Worm (Caenorhabditis elegans) whole organism, midembryonic: ENCODE measurements around the gene F54F2.6.

Experiments
- T22C8.4 ChIP-seq: fragments of 200-800 bp; sonication (Bioruptor generic); IDR thresholded peaks from 2 replicates; pipeline ENCODE4 v1.3.6; 2022; ENCODE audit warnings: missing genetic modification characterization, missing compliant biosample characterization
- cog-1 ChIP-seq: sonication (generic microtip); optimal IDR thresholded peaks from 2 replicates; lab custom pipeline; 2016; ENCODE audit warnings: missing genetic modification characterization, missing compliant biosample characterization
- flt-1 ChIP-seq: fragments of 200-800 bp; sonication (Bioruptor generic); IDR thresholded peaks from 2 replicates; pipeline ENCODE4 v1.3.6; 2022; ENCODE audit warnings: missing genetic modification characterization, missing compliant biosample characterization
- klf-2 ChIP-seq: fragments of 200-800 bp; sonication (Bioruptor generic); conservative IDR thresholded peaks from 2 replicates; pipeline ENCODE4 v1.3.6; 2022; ENCODE audit warnings: missing genetic modification reagents, missing genetic modification characterization, missing compliant biosample characterization
- med-1 ChIP-seq: sonication (generic microtip); optimal IDR thresholded peaks from 2 replicates; lab custom pipeline; 2017; ENCODE audit warnings: missing genetic modification characterization, mild to moderate bottlenecking, missing compliant biosample characterization, antibody characterized with exemption, missing genetic modification reagents; ENCODE audit not compliant: insufficient read depth
- ref-1 ChIP-seq: fragments of 200-800 bp; sonication (Bioruptor generic); conservative IDR thresholded peaks from 2 replicates; pipeline ENCODE4 v1.3.6; 2022; ENCODE audit warnings: missing genetic modification reagents, missing genetic modification characterization, missing compliant biosample characterization
- tab-1 ChIP-seq: fragments of 200-800 bp; sonication (Bioruptor generic); IDR thresholded peaks from 2 replicates; pipeline ENCODE4 v1.3.6; 2022; ENCODE audit warnings: missing genetic modification characterization, missing compliant biosample characterization
- ztf-23 ChIP-seq: fragments of 200-800 bp; sonication (Bioruptor generic); IDR thresholded peaks from 2 replicates; pipeline ENCODE4 v1.3.6; 2022; ENCODE audit warnings: missing genetic modification reagents, missing genetic modification characterization, missing compliant biosample characterization
- ztf-29 ChIP-seq: fragments of 200-800 bp; sonication (Bioruptor generic); IDR thresholded peaks from 2 replicates; pipeline ENCODE4 v1.3.6; 2022; ENCODE audit warnings: missing genetic modification reagents, missing genetic modification characterization, missing compliant biosample characterization

Gene F54F2.6

ce11 chrIII:8762016-8762415, 38.5 kb downstream of the F54F2.6 start:
- no peak for TF ChIP-seq tab-1 (GFP tag; lab: Robert Waterston, UW)
- no peak for TF ChIP-seq cog-1
- no peak for TF ChIP-seq ref-1
- TF ChIP-seq T22C8.4 (GFP tag; lab: Robert Waterston, UW): no peak
- TF ChIP-seq flt-1 (GFP tag; lab: Robert Waterston, UW): no peak
- no peak for TF ChIP-seq ztf-23 (GFP tag; lab: Robert Waterston, UW)
- no peak for TF ChIP-seq klf-2
- no peak for TF ChIP-seq med-1 (GFP tag; lab: Kevin White, UChicago)
- TF ChIP-seq ztf-29 (GFP tag; lab: Robert Waterston, UW): no peak

ce11 chrIII:8761040-8761654, 39.4 kb downstream of the F54F2.6 start, which contains the start of gene aak-1:
Gene aak-1 (minus strand): TSS chrIII:8761090.
- TF ChIP-seq flt-1 (GFP tag; lab: Robert Waterston, UW) (no peak), ref-1 (no peak), T22C8.4 (GFP tag; lab: Robert Waterston, UW) (no peak), cog-1 (no peak), ztf-29 (GFP tag; lab: Robert Waterston, UW) (no peak), klf-2 (no peak), med-1 (GFP tag; lab: Kevin White, UChicago) (no peak), ztf-23 (GFP tag; lab: Robert Waterston, UW) (no peak), tab-1 (GFP tag; lab: Robert Waterston, UW) (no peak)

- no peak for TF ChIP-seq cog-1
- no peak for TF ChIP-seq ztf-23 (GFP tag; lab: Robert Waterston, UW)
- TF ChIP-seq klf-2: no peak
- no peak for TF ChIP-seq ztf-29 (GFP tag; lab: Robert Waterston, UW)
- no peak for TF ChIP-seq flt-1 (GFP tag; lab: Robert Waterston, UW)
- no peak for TF ChIP-seq tab-1 (GFP tag; lab: Robert Waterston, UW)
- TF ChIP-seq med-1 (GFP tag; lab: Kevin White, UChicago): no peak
- no peak for TF ChIP-seq T22C8.4 (GFP tag; lab: Robert Waterston, UW)
- TF ChIP-seq ref-1: no peak
Observed at ce11 chrIII:8754682-8755081, 45.8 kb downstream of the F54F2.6 start, which contains the start of gene tomm-70. Gene tomm-70 (minus strand): TSS chrIII:8754750.

ce11 chrIII:8750606-8751005, 49.9 kb downstream of the F54F2.6 start, which contains the start of gene ugtp-1:
Gene ugtp-1 (minus strand): TSS chrIII:8750706.
- no peak for TF ChIP-seq ztf-29 (GFP tag; lab: Robert Waterston, UW)
- TF ChIP-seq ref-1: no peak
- TF ChIP-seq tab-1 (GFP tag; lab: Robert Waterston, UW): no peak
- no peak for TF ChIP-seq med-1 (GFP tag; lab: Kevin White, UChicago)
- no peak for TF ChIP-seq klf-2
- TF ChIP-seq T22C8.4 (GFP tag; lab: Robert Waterston, UW): no peak
- TF ChIP-seq ztf-23 (GFP tag; lab: Robert Waterston, UW): no peak
- TF ChIP-seq cog-1: no peak
- no peak for TF ChIP-seq flt-1 (GFP tag; lab: Robert Waterston, UW)
